Worm (Caenorhabditis elegans) whole organism, midembryonic: ENCODE data around the gene str-252.
A peak's percentile ranks its signal among the peaks of the same experiment; 100 is the strongest.

Experiments
- T22C8.4 ChIP-seq: fragments of 200-800 bp; sonication (Bioruptor generic); IDR thresholded peaks from 2 replicates; pipeline ENCODE4 v1.3.6; 2022; ENCODE audit warnings: missing genetic modification characterization, missing compliant biosample characterization
- cog-1 ChIP-seq: sonication (generic microtip); optimal IDR thresholded peaks from 2 replicates; lab custom pipeline; 2016; ENCODE audit warnings: missing genetic modification characterization, missing compliant biosample characterization
- flt-1 ChIP-seq: fragments of 200-800 bp; sonication (Bioruptor generic); IDR thresholded peaks from 2 replicates; pipeline ENCODE4 v1.3.6; 2022; ENCODE audit warnings: missing genetic modification characterization, missing compliant biosample characterization
- klf-2 ChIP-seq: fragments of 200-800 bp; sonication (Bioruptor generic); conservative IDR thresholded peaks from 2 replicates; pipeline ENCODE4 v1.3.6; 2022; ENCODE audit warnings: missing genetic modification reagents, missing genetic modification characterization, missing compliant biosample characterization
- med-1 ChIP-seq: sonication (generic microtip); optimal IDR thresholded peaks from 2 replicates; lab custom pipeline; 2017; ENCODE audit warnings: missing genetic modification characterization, mild to moderate bottlenecking, missing compliant biosample characterization, antibody characterized with exemption, missing genetic modification reagents; ENCODE audit not compliant: insufficient read depth
- ref-1 ChIP-seq: fragments of 200-800 bp; sonication (Bioruptor generic); conservative IDR thresholded peaks from 2 replicates; pipeline ENCODE4 v1.3.6; 2022; ENCODE audit warnings: missing genetic modification reagents, missing genetic modification characterization, missing compliant biosample characterization
- tab-1 ChIP-seq: fragments of 200-800 bp; sonication (Bioruptor generic); IDR thresholded peaks from 2 replicates; pipeline ENCODE4 v1.3.6; 2022; ENCODE audit warnings: missing genetic modification characterization, missing compliant biosample characterization
- ztf-23 ChIP-seq: fragments of 200-800 bp; sonication (Bioruptor generic); IDR thresholded peaks from 2 replicates; pipeline ENCODE4 v1.3.6; 2022; ENCODE audit warnings: missing genetic modification reagents, missing genetic modification characterization, missing compliant biosample characterization
- ztf-29 ChIP-seq: fragments of 200-800 bp; sonication (Bioruptor generic); IDR thresholded peaks from 2 replicates; pipeline ENCODE4 v1.3.6; 2022; ENCODE audit warnings: missing genetic modification reagents, missing genetic modification characterization, missing compliant biosample characterization

Gene str-252

DNA sequence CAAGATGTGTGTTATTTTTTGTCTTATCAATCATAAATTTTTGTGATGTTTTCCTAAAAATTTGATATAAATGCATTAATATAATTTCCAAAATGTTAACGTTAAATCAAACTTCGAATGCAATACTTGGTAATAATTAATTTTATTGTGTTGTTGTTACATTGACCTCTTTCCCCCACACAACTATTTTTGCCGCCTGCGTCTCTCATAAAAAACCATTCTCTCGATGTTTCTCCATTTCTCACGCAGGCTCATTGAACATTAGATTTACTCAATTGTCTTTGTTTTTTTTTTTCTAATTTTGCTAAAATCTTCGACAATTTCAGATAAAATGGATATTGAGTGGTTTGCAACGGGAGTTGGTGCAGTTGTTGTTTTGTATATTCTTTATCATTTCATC lies 10.1 kb upstream of the str-252 start, which contains the start of gene stdh-1:
stdh-1 (plus strand) TSS at position 327 of the 400 bp plus-strand sequence.
- TF ChIP-seq ztf-29 (no peak), ztf-23 (GFP tag; lab: Robert Waterston, UW) (no peak), tab-1 (no peak), cog-1 (tag; lab: Kevin White, UChicago) (peak; percentile 20)

DNA sequence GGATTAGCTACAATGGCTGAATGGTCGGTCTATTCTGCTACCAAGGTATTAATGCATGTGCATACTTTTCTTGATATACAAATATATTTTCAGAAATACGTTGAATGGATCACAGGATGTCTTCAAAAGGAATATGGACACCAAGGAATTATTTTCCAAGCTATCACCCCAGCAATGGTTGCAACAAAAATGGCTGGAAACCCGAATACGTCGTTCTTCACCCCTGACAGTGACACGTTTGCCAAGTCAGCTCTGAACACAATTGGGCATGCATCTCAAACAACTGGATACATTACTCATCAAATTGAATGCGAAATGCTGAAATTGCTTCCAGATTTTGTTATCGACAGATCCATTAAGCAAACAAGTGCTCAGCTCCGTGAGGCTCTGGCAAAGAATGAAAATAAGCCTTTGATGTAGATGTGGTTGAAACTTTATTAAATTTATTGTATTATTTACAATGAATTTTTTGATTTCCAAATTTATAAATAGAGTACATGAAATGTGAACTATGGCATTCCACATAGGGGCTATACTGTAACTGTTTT lies 8.7 kb upstream of the str-252 start:
- no peak for TF ChIP-seq tab-1
- no peak for TF ChIP-seq ztf-23 (GFP tag; lab: Robert Waterston, UW)
- TF ChIP-seq cog-1 (tag; lab: Kevin White, UChicago): no peak

ce11 chrV:13908120-13908915 lies 8.0 kb upstream of the str-252 start:
- TF ChIP-seq ref-1 (GFP tag; lab: Robert Waterston, UW) (no peak), ztf-23 (GFP tag; lab: Robert Waterston, UW) (no peak), cog-1 (tag; lab: Kevin White, UChicago) (no peak), flt-1 (GFP tag; lab: Robert Waterston, UW) (no peak), T22C8.4 (GFP tag; lab: Robert Waterston, UW) (no peak), ztf-29 (no peak), med-1 (no peak), klf-2 (no peak), tab-1 (no peak)

- TF ChIP-seq med-1 (no peak), ztf-23 (GFP tag; lab: Robert Waterston, UW) (no peak), ztf-29 (no peak), flt-1 (GFP tag; lab: Robert Waterston, UW) (no peak), tab-1 (no peak), ref-1 (GFP tag; lab: Robert Waterston, UW) (no peak), cog-1 (tag; lab: Kevin White, UChicago) (no peak), klf-2 (no peak), T22C8.4 (GFP tag; lab: Robert Waterston, UW) (no peak)
Measured at ce11 chrV:13908916-13909176, 7.5 kb upstream of the str-252 start, which contains the start of gene C06B3.6. C06B3.6 (minus strand) TSS chrV:13908967.

DNA sequence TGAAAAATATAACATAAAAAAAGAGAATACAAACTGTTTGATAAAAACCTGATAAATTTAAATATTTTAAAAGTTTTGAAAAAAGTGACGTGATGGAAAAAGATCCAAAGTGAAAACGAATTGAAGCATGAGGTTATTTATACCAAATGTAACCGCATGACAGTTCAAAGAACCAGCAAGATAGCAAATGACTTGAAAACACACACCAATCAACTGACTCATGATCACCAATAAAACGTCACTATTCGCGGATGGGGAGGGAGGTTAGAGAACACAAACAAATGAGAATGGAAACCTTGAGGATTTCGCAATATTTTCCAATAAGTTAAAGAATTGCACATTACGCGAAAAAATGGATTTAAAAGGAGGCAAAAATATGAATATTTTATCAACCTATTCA lies 6.9 kb upstream of the str-252 start, which contains the start of gene C06B3.7:
C06B3.7 (plus strand) TSS at position 287 of the 400 bp plus-strand sequence.
- no peak for TF ChIP-seq T22C8.4 (GFP tag; lab: Robert Waterston, UW)
- TF ChIP-seq ztf-29: no peak
- TF ChIP-seq klf-2: no peak
- no peak for TF ChIP-seq flt-1 (GFP tag; lab: Robert Waterston, UW)
- TF ChIP-seq ref-1 (GFP tag; lab: Robert Waterston, UW): no peak
- no peak for TF ChIP-seq med-1
- TF ChIP-seq cog-1 (tag; lab: Kevin White, UChicago): no peak

DNA sequence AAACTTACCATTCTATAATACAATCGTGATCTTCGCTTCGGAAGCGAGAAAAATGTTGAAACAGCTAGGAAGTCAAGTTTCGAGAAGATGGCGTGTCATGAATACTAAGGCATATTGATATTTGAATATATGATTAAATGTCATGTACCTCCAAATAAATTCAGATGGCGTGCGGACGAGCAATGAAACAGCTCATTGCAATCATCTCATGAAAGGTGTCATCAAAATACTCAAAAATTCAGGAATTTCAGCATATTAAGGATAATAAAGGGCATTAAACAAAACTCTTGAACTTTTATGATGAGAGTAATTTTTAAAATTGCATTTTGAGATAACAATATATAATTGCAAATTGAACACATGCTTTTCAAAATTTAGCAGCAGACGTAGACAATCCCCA lies 906 bp upstream of the str-252 start, which contains the start of gene gcy-32:
gcy-32 (minus strand) TSS at position 101 of the 400 bp plus-strand sequence.
- TF ChIP-seq med-1 (no peak), cog-1 (tag; lab: Kevin White, UChicago) (no peak), tab-1 (no peak), ztf-23 (GFP tag; lab: Robert Waterston, UW) (no peak), T22C8.4 (GFP tag; lab: Robert Waterston, UW) (no peak), klf-2 (no peak), ref-1 (GFP tag; lab: Robert Waterston, UW) (no peak)

ce11 chrV:13918341-13918740 lies 2.0 kb downstream of the str-252 start, which contains the start of gene str-250:
str-250 (plus strand) TSS chrV:13918641.
- TF ChIP-seq cog-1 (tag; lab: Kevin White, UChicago): no peak
- no peak for TF ChIP-seq ztf-23 (GFP tag; lab: Robert Waterston, UW)
- no peak for TF ChIP-seq med-1
- TF ChIP-seq tab-1: no peak
- no peak for TF ChIP-seq flt-1 (GFP tag; lab: Robert Waterston, UW)
- TF ChIP-seq klf-2: no peak
- TF ChIP-seq ztf-29: no peak
- TF ChIP-seq ref-1 (GFP tag; lab: Robert Waterston, UW): no peak
- TF ChIP-seq T22C8.4 (GFP tag; lab: Robert Waterston, UW): no peak

- TF ChIP-seq ztf-23 (GFP tag; lab: Robert Waterston, UW) (no peak), klf-2 (no peak), ref-1 (GFP tag; lab: Robert Waterston, UW) (no peak), tab-1 (no peak), cog-1 (tag; lab: Kevin White, UChicago) (no peak), ztf-29 (no peak), T22C8.4 (GFP tag; lab: Robert Waterston, UW) (no peak), flt-1 (GFP tag; lab: Robert Waterston, UW) (no peak), med-1 (no peak)
Measured at ce11 chrV:13920730-13921129, 4.4 kb downstream of the str-252 start, which contains the start of gene srx-42. srx-42 (plus strand) TSS chrV:13921030.

DNA sequence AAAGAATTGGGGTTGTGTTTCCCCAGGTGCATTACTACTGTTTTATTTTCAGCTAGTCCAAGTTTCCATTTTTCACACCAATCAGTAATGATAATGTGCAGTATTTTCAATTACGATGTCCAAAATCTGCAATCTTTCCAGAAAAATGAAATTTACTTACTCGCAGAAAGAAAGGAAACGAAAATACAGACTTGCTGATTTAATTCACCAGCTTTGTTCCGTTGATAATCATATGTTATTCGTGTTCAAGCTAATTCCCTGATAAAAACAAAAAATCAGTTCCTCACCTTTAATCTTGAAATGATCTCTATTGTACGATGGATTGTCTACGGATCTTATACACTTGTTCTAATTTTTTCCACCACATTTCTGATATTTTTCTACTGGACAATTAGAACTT lies 7.6 kb downstream of the str-252 start, which contains the start of gene srxa-11:
srxa-11 (plus strand) TSS at position 301 of the 400 bp plus-strand sequence.
- TF ChIP-seq T22C8.4 (GFP tag; lab: Robert Waterston, UW) (no peak), tab-1 (no peak), ref-1 (GFP tag; lab: Robert Waterston, UW) (no peak), cog-1 (tag; lab: Kevin White, UChicago) (no peak)

DNA sequence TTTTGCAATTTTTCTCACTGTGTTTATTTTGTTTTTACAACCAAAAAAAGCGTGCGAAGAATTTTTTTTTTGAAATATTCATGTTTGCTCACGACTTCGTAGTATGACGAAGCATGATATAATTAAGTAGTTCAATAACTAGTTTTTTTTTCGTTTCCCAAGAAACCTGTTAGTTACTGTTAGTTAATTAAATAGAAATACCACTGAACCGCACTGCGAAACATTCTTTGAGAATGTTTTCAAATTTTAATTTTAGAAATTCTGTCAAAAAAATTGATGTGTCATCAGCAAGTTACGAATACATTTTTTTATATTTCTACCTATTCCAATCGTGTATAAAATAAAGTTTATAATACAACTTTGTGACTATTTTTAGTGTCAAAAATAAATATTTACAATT lies 10.1 kb downstream of the str-252 start, which contains the start of gene srxa-12:
srxa-12 (plus strand) TSS at position 301 of the 400 bp plus-strand sequence.
- TF ChIP-seq T22C8.4 (GFP tag; lab: Robert Waterston, UW) (no peak), ztf-23 (GFP tag; lab: Robert Waterston, UW) (no peak), ref-1 (GFP tag; lab: Robert Waterston, UW) (no peak), ztf-29 (no peak), cog-1 (tag; lab: Kevin White, UChicago) (no peak), klf-2 (no peak), tab-1 (no peak), flt-1 (GFP tag; lab: Robert Waterston, UW) (no peak), med-1 (no peak)
